Worm (Caenorhabditis elegans): Measurements from ENCODE around the gene srw-130.

DNA sequence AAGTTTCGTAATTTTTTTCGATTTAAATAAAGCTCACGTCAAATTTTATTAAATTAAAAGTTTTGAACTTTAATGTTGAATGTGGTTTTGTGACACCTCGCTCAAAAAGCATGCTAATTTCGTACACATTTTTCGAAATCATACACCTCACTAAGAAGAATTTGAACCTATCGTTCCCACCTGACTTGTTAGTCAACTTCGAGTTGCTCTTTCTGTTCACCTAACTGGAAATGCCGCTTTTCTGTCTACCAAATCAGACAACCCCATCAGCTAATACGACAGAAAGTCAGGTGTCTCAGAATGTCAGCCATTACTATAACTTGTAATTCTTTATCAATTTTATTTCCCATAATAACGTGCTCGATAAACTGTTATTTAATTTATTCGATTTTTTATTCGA is 18.3 kb downstream of the srw-130 start, which contains the start of gene srbc-66:
- TF ChIP-seq ama-1 (optimal IDR thresholded peaks at IDR 0.05) (no peak), tbx-2 (tag; optimal IDR thresholded peaks at IDR 0.05) (no peak), nhr-90 (tag; optimal IDR thresholded peaks at IDR 0.05; ENCODE audit: poor library complexity) (no peak), mdl-1 (tag; optimal IDR thresholded peaks at IDR 0.05) (no peak), zag-1 (tag; optimal IDR thresholded peaks at IDR 0.05) (no peak), elt-2 (tag; optimal IDR thresholded peaks at IDR 0.05) (no peak), nhr-28 (tag; optimal IDR thresholded peaks at IDR 0.05) (no peak), pqm-1 (tag; optimal IDR thresholded peaks at IDR 0.05) (no peak), nhr-77 (tag; optimal IDR thresholded peaks at IDR 0.05) (no peak), hlh-17 (GFP tag; optimal IDR thresholded peaks at IDR 0.05; ENCODE audit: borderline replicate concordance) (no peak), sptf-1 (tag; optimal IDR thresholded peaks at IDR 0.05) (no peak), unc-130 (tag; optimal IDR thresholded peaks at IDR 0.05) (no peak), mep-1 (tag; optimal IDR thresholded peaks at IDR 0.05) (no peak)

Measured in whole organism, L1 larva.